Worm (Caenorhabditis elegans): ENCODE results near the gene str-232.

- TF ChIP-seq tbx-37 (GFP tag; conservative IDR thresholded peaks at IDR 0.05) (no peak), hmbx-1 (tag; optimal IDR thresholded peaks at IDR 0.05) (no peak), B0310.2 (tag; optimal IDR thresholded peaks at IDR 0.05) (no peak), flt-1 (GFP tag; IDR thresholded peaks at IDR 0.05) (no peak), pes-1 (GFP tag; IDR thresholded peaks at IDR 0.05) (no peak), tbx-11 (GFP tag; IDR thresholded peaks at IDR 0.05) (no peak), F13C5.2 (tag; optimal IDR thresholded peaks at IDR 0.05) (no peak), ama-1 (optimal IDR thresholded peaks at IDR 0.05) (no peak), aly-1 (tag; optimal IDR thresholded peaks at IDR 0.05) (no peak), ceh-36 (tag; optimal IDR thresholded peaks at IDR 0.05) (no peak), tra-4 (tag; optimal IDR thresholded peaks at IDR 0.05) (no peak), ceh-13 (GFP tag; optimal IDR thresholded peaks at IDR 0.05) (no peak), sea-1 (GFP tag; conservative IDR thresholded peaks at IDR 0.05) (no peak), ets-7 (tag; optimal IDR thresholded peaks at IDR 0.05) (no peak)
These were observed 46.4 kb upstream of the str-232 start, which contains the start of gene fbxa-100 for ce11 chrV:16061993-16062392.
